Worm (Caenorhabditis elegans) whole organism, young adult: ENCODE results near the gene Y38C1AA.19.

Source experiments
- atf-7 ChIP-seq: sonication (generic microtip); optimal IDR thresholded peaks from 2 replicates; lab custom pipeline; 2017; ENCODE audit warnings: mild to moderate bottlenecking, missing genetic modification characterization, missing compliant biosample characterization
- attf-5 ChIP-seq: fragments of 200-800 bp; sonication (Bioruptor generic); optimal IDR thresholded peaks from 2 replicates; lab custom pipeline; 2018; ENCODE audit warnings: mild to moderate bottlenecking, missing genetic modification characterization, missing compliant biosample characterization
- fkh-3 ChIP-seq: sonication (generic microtip); optimal IDR thresholded peaks from 2 replicates; lab custom pipeline; 2016; ENCODE audit warnings: mild to moderate bottlenecking, missing genetic modification characterization, missing compliant biosample characterization
- pha-4 ChIP-seq: fragments of 150-350 bp; sonication (generic microtip); optimal IDR thresholded peaks from 2 replicates; lab custom pipeline; 2014; ENCODE audit warnings: missing biosample characterization, missing genetic modification reagents, missing genetic modification characterization
- snpc-4 ChIP-seq, 5 experiments: fragments of 150-350 bp in 1 of 5; sonication (generic microtip) in 4 of 5; optimal IDR thresholded peaks; 2 replicates each; lab custom pipeline; 2014 to 2018; ENCODE audit warnings: missing genetic modification characterization in 5 of 5, missing biosample characterization in 3 of 5, antibody characterized with exemption in 2 of 5, mild to moderate bottlenecking in 2 of 5, missing compliant biosample characterization in 2 of 5, missing genotype in 2 of 5, moderate library complexity in 2 of 5, missing genetic modification reagents in 1 of 5
- unc-130 ChIP-seq: sonication (generic microtip); optimal IDR thresholded peaks from 2 replicates; lab custom pipeline; 2016; ENCODE audit warnings: missing genetic modification reagents, missing genetic modification characterization, missing compliant biosample characterization
- unc-62 ChIP-seq: fragments of 150-350 bp; optimal IDR thresholded peaks from 2 replicates; lab custom pipeline; 2014; ENCODE audit warnings: missing biosample characterization, missing genetic modification reagents, missing genetic modification characterization

- no peak for TF ChIP-seq attf-5 (GFP tag; lab: Kevin White, UChicago)
- no peak for TF ChIP-seq pha-4 (tag; lab: Kevin White, UChicago)
- no peak for TF ChIP-seq fkh-3 (tag; lab: Kevin White, UChicago)
- TF ChIP-seq unc-130: no peak
- no peak for TF ChIP-seq unc-62 (GFP tag; lab: Kevin White, UChicago)
- no peak for TF ChIP-seq atf-7 (tag; lab: Kevin White, UChicago)
- TF ChIP-seq snpc-4 (GFP tag; optimal IDR thresholded peaks at IDR 0.05; lab: Kevin White, UChicago): no peak
- TF ChIP-seq snpc-4 (tag; optimal IDR thresholded peaks at IDR 0.05; lab: Kevin White, UChicago): no peak
These were observed 14.2 kb downstream of the Y38C1AA.19 start for ce11 chrIV:174115-174514.
